Fruit fly (Drosophila melanogaster): Measurements from ENCODE around the gene CG6763.

Gene CG6763

DNA sequence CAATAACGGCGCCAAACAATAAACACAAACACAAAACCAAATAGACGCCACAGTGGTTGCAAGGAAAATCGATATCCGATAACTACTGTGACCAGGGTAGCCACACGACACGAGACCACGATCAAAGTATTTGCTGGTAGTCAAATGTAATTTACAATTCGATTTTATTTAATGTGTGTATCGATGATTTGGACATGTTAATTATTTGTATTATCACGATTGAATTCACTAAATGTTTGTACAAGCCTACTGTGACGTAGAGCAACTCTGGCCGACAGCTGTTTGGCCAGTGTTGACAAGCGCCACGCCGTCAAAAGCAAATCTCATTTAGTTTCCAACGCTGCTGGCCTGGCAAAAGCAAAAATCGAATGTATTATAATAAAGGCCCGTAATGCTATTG, 32.5 kb upstream of the CG6763 start, which contains the start of the genes Rad60 and EloA (continued):
- TF ChIP-seq Awh (GFP tag; IDR thresholded peaks at IDR 0.05) (peak; percentile 68), mld (GFP tag; IDR thresholded peaks at IDR 0.05; ENCODE audit: partially characterized antibody) (no peak), CG3407 (GFP tag; optimal IDR thresholded peaks at IDR 0.05) (no peak), CG10366 (GFP tag; IDR thresholded peaks at IDR 0.05) (peak; percentile 74), jumu (GFP tag; optimal IDR thresholded peaks at IDR 0.05) (peak; percentile 88), vfl (GFP tag; optimal IDR thresholded peaks at IDR 0.05) (peak; percentile 70), Abd-B (GFP tag; optimal IDR thresholded peaks at IDR 0.05) (peak; percentile 47), CG9876 (GFP tag; optimal IDR thresholded peaks at IDR 0.05) (peak; percentile 60), knrl (GFP tag; IDR thresholded peaks at IDR 0.05; ENCODE audit: partially characterized antibody) (peak; percentile 64), ara (GFP tag; IDR thresholded peaks at IDR 0.05) (0 out of 2 replicates have a peak, but pooled peaks have one; percentile 47), CG17186 (GFP tag; optimal IDR thresholded peaks at IDR 0.05) (peak; percentile 83), CG11456 (GFP tag; IDR thresholded peaks at IDR 0.05) (peak; percentile 65; the same call in 1 of the 3 replicates), MBD-R2 (GFP tag; IDR thresholded peaks at IDR 0.05) (peak; percentile 99), CG11696 (GFP tag; IDR thresholded peaks at IDR 0.05) (no peak), fd96Cb (tag; optimal IDR thresholded peaks at IDR 0.05) (peak; percentile 38), CG3838 (GFP tag; optimal IDR thresholded peaks at IDR 0.05) (no peak), CG4424 (GFP tag; optimal IDR thresholded peaks at IDR 0.05) (peak; percentile 73), oc (tag; optimal IDR thresholded peaks at IDR 0.05) (peak; percentile 65), CG32772 (GFP tag; IDR thresholded peaks at IDR 0.05) (peak; percentile 40; the same call in 1 of the 2 replicates), CG15696 (tag; optimal IDR thresholded peaks at IDR 0.05) (peak; percentile 48), trh (GFP tag; optimal IDR thresholded peaks at IDR 0.05) (peak; percentile 2), CG12236 (GFP tag; optimal IDR thresholded peaks at IDR 0.05) (peak; percentile 64), CG7556 (GFP tag; optimal IDR thresholded peaks at IDR 0.05) (peak; percentile 67), Oaz (GFP tag; IDR thresholded peaks at IDR 0.05) (no peak), ind (GFP tag; optimal IDR thresholded peaks at IDR 0.05) (peak; percentile 83), kah (GFP tag; optimal IDR thresholded peaks at IDR 0.05) (peak; percentile 36), bsh (GFP tag; optimal IDR thresholded peaks at IDR 0.05) (peak in 1 of 2 experiments; percentile 71), CG7928 (GFP tag; optimal IDR thresholded peaks at IDR 0.05) (peak; percentile 16), Nf-YC (tag; optimal IDR thresholded peaks at IDR 0.05) (peak; percentile 65), Fer3 (tag; optimal IDR thresholded peaks at IDR 0.05) (peak; percentile 68), Lpt (GFP tag; optimal IDR thresholded peaks at IDR 0.05) (no peak), Hmr (GFP tag; optimal IDR thresholded peaks at IDR 0.05) (peak; percentile 82), corto (GFP tag; optimal IDR thresholded peaks at IDR 0.05) (peak; percentile 1), sima (GFP tag; optimal IDR thresholded peaks at IDR 0.05) (no peak), ac (GFP tag; optimal IDR thresholded peaks at IDR 0.05) (no peak), CG12391 (tag; optimal IDR thresholded peaks at IDR 0.05) (peak; percentile 85), Spps (tag; optimal IDR thresholded peaks at IDR 0.05) (peak; percentile 49), CG7357 (GFP tag; IDR thresholded peaks at IDR 0.05) (no peak), Stat92E (GFP tag; optimal IDR thresholded peaks at IDR 0.05) (peak in 1 of 3 experiments; percentile 68), Med (GFP tag) (peak; percentile 99), Sox100B (GFP tag; optimal IDR thresholded peaks at IDR 0.05) (peak; percentile 49), CG30431 (GFP tag; optimal IDR thresholded peaks at IDR 0.05) (peak; percentile 38), org-1 (GFP tag; optimal IDR thresholded peaks at IDR 0.05) (peak; percentile 37), grau (tag; optimal IDR thresholded peaks at IDR 0.05) (peak; percentile 71), klu (GFP tag; IDR thresholded peaks at IDR 0.05) (peak; percentile 59; the same call in 1 of the 2 replicates), gce (GFP tag; IDR thresholded peaks at IDR 0.05) (no peak), chn (GFP tag; optimal IDR thresholded peaks at IDR 0.05) (peak; percentile 87), C15 (GFP tag; IDR thresholded peaks at IDR 0.05) (no peak), al (GFP tag; IDR thresholded peaks at IDR 0.05) (peak; percentile 65; the same call in 1 of the 2 replicates), CG10321 (GFP tag; IDR thresholded peaks at IDR 0.05) (no peak), Taf1 (GFP tag; IDR thresholded peaks at IDR 0.05) (0 out of 2 replicates have a peak, but pooled peaks have one; percentile 34)

Measured in whole organism, embryonic.